Fruit fly (Drosophila melanogaster) whole organism: ENCODE results near the gene CG10375.

Source experiments
- CG8478 ChIP-seq: fragments of >200 bp; optimal IDR thresholded peaks from 2 replicates; lab custom pipeline; 2018; ENCODE audit warnings: inconsistent platforms
- Dll ChIP-seq: fragments of >200 bp; optimal IDR thresholded peaks from 2 replicates; lab custom pipeline; 2017
- EcR ChIP-seq, 2 experiments: fragments of >200 bp; optimal IDR thresholded peaks; 2 replicates each; lab custom pipeline; 2017; ENCODE audit warnings: missing biosample characterization in 2 of 2, missing genetic modification characterization in 2 of 2, missing genetic modification reagents in 2 of 2
- pan ChIP-seq: fragments of >200 bp; optimal IDR thresholded peaks from 2 replicates; lab custom pipeline; 2017
- psq ChIP-seq: fragments of >200 bp; optimal IDR thresholded peaks from 2 replicates; lab custom pipeline; 2017
- usp ChIP-seq: fragments of >200 bp; optimal IDR thresholded peaks from 2 replicates; lab custom pipeline; 2017; ENCODE audit warnings: missing biosample characterization, missing genetic modification characterization, mixed read lengths

Gene CG10375

dm6 chr3R:23767417-23767853 lies at the start of gene CG10375, which contains the start of gene CG10214:
TSS of gene CG10375 (plus strand) at chr3R:23767712.
TSS of gene CG10214 (minus strand) at chr3R:23767488.
- TF ChIP-seq Dll (lab: Kevin White, UChicago) = no peak
- no peak for TF ChIP-seq EcR (GFP tag; optimal IDR thresholded peaks at IDR 0.05; lab: Kevin White, UChicago)
- no peak for TF ChIP-seq pan (lab: Kevin White, UChicago)
- no peak for TF ChIP-seq psq (lab: Kevin White, UChicago)
- TF ChIP-seq CG8478 = no peak
- no peak for TF ChIP-seq usp (GFP tag; lab: Kevin White, UChicago)

DNA sequence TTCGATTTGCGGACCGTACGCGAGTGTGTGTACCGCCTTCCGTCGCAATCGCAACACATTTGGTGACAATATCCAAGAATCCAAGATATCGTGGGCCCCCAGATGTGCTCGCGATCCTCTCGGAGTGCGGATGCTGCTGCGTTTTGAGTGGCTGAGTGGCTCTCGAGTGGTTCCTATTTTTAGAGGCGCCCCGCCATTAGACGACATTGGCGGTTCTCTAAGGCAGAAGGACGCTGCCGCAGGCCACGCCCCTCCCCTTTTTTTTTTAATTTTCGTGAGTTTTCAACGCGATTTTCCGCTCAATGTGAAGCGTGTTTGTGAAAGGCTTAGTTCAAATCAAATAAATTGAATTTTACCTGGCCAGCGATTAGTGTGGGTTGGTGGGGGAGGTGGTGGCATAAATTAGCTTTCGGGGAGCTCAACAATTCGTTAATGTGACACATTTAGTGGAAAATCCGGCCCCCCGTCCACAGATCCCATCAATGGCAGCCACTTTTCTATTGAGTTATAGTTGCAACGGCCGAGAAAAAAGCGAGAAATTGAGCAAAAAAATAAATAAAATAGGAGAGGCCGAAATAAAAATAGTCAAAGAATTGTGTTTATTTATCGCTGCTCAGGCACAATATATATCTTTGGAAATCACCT lies 49.1 kb upstream of the CG10375 start, which contains the start of gene nau:
nau (minus strand) TSS at position 61 of the 645 bp plus-strand sequence.
- no peak for TF ChIP-seq usp (GFP tag; lab: Kevin White, UChicago)
- no peak for TF ChIP-seq psq (lab: Kevin White, UChicago)
- no peak for TF ChIP-seq CG8478
- TF ChIP-seq pan (lab: Kevin White, UChicago) = no peak
- TF ChIP-seq EcR (GFP tag; optimal IDR thresholded peaks at IDR 0.05; lab: Kevin White, UChicago) = no peak
- no peak for TF ChIP-seq Dll (lab: Kevin White, UChicago)

dm6 chr3R:23721525-23721924 lies 46.0 kb upstream of the CG10375 start, which contains the start of gene CG10232:
TSS of gene CG10232 (minus strand) at chr3R:23721625.
- TF ChIP-seq CG8478 = no peak
- no peak for TF ChIP-seq usp (GFP tag; lab: Kevin White, UChicago)
- TF ChIP-seq psq (lab: Kevin White, UChicago) = no peak
- no peak for TF ChIP-seq Dll (lab: Kevin White, UChicago)
- TF ChIP-seq EcR (GFP tag; optimal IDR thresholded peaks at IDR 0.05; lab: Kevin White, UChicago) = no peak
- no peak for TF ChIP-seq pan (lab: Kevin White, UChicago)

DNA sequence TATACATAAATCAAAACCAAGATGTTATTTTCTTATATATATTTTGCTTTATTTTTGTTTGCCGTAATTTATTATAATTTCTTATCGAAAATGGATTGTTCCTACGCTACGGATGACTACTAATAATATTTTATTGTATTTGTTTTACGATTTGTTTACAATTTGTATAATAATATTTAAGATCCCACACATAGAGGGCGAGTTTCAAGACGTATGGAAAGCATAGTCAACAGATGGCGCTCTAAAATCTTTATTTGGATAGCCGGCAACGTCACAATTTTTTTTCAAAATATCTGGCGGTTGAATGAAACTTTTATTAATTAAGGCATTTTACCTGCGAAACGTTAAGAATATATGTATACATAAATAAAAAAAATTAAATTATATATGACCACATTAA lies 45.6 kb upstream of the CG10375 start:
- TF ChIP-seq usp (GFP tag; lab: Kevin White, UChicago) (no peak), Dll (lab: Kevin White, UChicago) (no peak), EcR (GFP tag; optimal IDR thresholded peaks at IDR 0.05; lab: Kevin White, UChicago) (no peak), CG8478 (no peak), psq (lab: Kevin White, UChicago) (no peak), pan (lab: Kevin White, UChicago) (no peak)

DNA sequence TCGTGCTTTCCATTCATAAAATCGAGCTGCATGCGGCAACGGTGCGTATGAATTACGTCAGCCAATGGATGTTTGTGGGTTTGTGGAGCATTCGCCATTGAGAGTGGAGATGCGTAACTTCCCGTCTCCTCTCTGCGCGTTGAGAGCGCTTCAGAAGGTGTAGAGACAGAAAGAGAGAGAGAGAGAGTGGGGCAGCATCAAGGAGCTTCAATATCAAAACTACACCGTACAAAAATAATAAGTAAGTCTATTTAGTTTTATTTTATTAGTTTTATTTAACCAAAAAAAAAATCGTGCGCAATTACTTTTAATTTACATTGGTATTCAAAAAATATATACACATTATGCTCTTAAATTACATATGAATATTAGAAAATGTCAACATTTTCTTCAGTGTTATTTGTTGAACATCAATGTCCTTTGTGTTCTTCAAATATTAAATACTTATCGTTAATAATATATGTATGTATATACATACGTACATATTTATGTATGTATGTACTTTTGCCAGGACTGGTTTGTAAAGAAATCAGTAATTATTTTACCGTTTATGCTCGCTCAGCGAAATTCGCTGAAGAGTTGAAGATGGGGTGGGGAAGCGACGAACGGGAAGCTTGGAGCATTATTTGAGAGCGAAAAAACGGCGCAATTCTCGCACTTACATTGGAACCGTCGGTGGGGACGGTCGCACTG lies 44.7 kb upstream of the CG10375 start, which contains the start of gene CG10365:
CG10365 (plus strand) TSS at position 652 of the 693 bp plus-strand sequence.
- TF ChIP-seq Dll (lab: Kevin White, UChicago) = no peak

DNA sequence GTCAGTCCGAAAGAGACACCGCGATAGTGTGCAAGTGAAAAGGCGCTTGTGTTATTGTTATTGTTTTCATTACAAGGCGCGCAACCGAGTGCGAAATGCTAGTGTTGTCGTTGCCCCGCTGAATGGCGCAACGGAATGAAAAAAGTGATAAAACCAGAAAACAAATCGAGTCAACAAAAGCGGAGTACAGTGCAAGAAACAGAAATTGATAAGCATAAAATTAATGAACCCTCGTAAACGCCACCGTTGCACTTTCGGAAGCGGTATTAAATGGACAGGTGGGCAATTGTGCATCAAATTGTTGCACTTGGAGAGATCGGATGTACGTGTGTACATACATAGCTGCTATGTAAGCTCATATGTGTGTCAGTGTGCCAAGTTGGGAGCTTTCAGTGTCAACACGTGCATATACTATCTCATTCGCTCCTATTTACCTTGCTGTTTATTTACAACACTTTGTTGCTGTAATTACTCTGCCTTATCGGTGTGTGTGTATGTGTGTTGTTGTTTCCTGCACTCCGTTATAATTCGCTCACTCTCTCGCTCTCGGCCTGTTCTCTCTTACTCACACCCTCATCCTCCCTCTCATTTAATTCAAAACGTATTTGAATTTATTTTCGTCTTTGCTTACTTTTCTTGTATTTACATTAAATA lies 44.0 kb upstream of the CG10375 start:
- no peak for TF ChIP-seq pan (lab: Kevin White, UChicago)
- no peak for TF ChIP-seq usp (GFP tag; lab: Kevin White, UChicago)
- TF ChIP-seq EcR (GFP tag; optimal IDR thresholded peaks at IDR 0.05; lab: Kevin White, UChicago) = peak in 1 of 2 experiments; percentile 11
- no peak for TF ChIP-seq psq (lab: Kevin White, UChicago)
- no peak for TF ChIP-seq Dll (lab: Kevin White, UChicago)
- TF ChIP-seq CG8478 = no peak

DNA sequence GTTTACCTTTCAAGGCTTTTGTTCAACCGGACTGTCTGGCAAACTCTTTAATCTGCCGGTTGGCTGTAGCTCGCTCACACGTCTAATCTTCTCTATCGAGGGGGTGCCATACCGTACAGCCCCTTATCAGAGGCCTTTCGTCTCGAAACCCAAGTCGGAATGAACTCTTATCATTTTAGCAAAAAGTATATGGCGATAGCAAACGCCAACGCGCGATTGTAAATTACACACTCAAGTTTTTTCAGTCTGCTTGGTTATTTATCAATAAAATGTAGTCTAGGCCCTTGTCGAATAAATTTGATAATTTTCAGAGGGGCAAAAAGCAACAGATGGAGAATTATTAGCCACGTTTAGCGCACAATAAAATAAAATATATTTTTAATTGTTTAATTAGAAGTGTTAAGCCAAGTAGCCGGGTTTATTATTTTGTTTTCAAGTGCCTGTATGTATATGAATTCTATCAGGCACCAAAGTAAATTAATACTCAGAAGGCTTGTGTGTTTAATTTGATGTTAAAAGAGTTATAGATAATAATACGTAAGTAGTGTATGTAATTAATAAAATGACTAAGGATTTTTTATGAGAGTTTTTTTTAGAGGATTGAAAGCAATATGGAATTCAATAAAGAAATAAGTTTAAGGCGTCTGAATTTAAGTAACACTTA lies 42.5 kb upstream of the CG10375 start:
- TF ChIP-seq CG8478 (no peak), pan (lab: Kevin White, UChicago) (no peak), usp (GFP tag; lab: Kevin White, UChicago) (no peak), psq (lab: Kevin White, UChicago) (no peak), EcR (GFP tag; optimal IDR thresholded peaks at IDR 0.05; lab: Kevin White, UChicago) (no peak), Dll (lab: Kevin White, UChicago) (no peak)

DNA sequence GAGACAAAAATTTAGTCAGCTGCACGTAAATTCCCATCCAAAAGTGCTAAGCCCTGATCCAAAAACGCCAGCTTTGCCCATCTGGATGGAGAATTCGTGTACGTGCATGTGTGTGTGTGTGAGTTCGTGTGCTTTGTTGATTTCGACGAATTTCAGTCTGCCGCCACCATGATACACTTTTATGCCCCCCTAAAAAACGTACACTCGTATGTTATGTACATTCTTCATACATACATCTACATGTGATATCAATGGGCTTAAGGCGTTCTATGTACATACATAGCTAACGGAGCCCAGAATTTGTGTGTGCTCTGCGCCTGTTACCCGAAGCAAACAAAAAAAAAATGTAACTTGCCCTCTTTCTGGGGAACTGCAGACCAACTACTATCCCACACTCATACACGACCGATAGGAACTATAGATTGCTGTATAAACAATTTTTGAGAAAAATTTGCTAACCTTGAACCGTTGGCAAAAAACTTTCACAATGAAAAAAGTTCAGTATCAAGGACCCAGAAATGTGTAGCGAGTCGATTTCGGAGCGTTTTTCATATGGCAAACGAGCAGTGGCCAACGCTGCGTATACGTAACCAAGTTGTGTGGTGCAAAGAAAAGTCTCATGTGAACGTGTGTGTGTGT lies 41.7 kb upstream of the CG10375 start:
- TF ChIP-seq psq (lab: Kevin White, UChicago) = no peak

- TF ChIP-seq CG8478 (no peak), EcR (GFP tag; optimal IDR thresholded peaks at IDR 0.05; lab: Kevin White, UChicago) (no peak), usp (GFP tag; lab: Kevin White, UChicago) (no peak), psq (lab: Kevin White, UChicago) (no peak), pan (lab: Kevin White, UChicago) (no peak)
These were observed 40.8 kb upstream of the CG10375 start for dm6 chr3R:23726740-23727139.

DNA sequence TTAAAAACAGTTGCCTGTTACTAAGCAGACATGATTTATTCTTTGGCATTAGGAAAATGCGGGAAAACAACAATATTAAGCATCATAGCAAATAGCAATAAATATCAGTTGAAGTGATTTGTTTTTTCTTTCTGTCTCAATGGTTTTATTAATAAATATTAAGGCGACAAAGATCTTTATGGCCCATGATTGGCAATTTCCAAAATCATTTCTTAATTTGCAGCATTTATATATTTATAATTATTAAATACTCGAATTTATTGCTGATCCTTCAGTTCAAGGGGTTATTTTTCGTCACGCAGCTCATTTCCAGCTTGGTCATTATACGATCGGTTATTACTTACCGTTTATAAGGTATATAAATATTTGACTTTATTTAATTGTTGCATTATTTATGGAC lies 39.9 kb upstream of the CG10375 start:
- TF ChIP-seq Dll (lab: Kevin White, UChicago) = no peak
- TF ChIP-seq psq (lab: Kevin White, UChicago) = no peak
- no peak for TF ChIP-seq EcR (GFP tag; optimal IDR thresholded peaks at IDR 0.05; lab: Kevin White, UChicago)
- no peak for TF ChIP-seq pan (lab: Kevin White, UChicago)
- TF ChIP-seq CG8478 = no peak
- TF ChIP-seq usp (GFP tag; lab: Kevin White, UChicago) = no peak

- TF ChIP-seq usp (GFP tag; lab: Kevin White, UChicago) (no peak), pan (lab: Kevin White, UChicago) (no peak), Dll (lab: Kevin White, UChicago) (no peak), EcR (GFP tag; optimal IDR thresholded peaks at IDR 0.05; lab: Kevin White, UChicago) (no peak), CG8478 (no peak), psq (lab: Kevin White, UChicago) (no peak)
These were observed 39.4 kb upstream of the CG10375 start for dm6 chr3R:23728086-23728485.
